Fruit fly (Drosophila melanogaster): Measurements from ENCODE around the gene mIF2.

Gene mIF2

DNA sequence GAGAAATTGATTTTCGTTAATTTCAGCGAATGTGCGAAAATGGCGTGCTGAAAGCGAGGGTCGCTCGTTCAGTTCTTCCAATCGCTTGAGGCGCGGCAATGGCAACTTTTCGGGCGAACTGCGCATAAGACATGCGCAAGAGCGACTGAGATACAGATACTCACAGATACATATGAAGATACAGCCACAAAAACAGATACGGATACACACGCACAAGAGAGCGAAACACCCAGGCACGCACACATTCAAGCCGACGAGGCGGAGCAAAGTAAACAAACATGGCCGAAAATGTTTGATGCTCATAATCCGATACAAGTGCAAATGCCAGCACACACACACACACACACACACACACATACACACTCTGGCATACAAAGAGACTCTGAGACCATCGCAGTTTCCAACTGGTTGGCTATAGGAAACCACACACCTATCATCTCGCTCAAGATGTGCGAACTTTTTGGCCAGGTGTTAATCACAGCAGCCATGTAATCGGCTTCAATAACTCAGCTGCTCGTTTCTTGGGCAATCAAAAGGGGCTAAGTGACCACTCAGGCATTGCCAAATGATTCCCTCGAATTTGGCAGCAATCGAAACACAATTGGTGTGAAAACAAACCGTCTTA lies 2.6 kb upstream of the mIF2 start (continued):
- TF ChIP-seq knrl (GFP tag; IDR thresholded peaks at IDR 0.05; ENCODE audit: partially characterized antibody), result 0 out of 3 replicates have a peak, but pooled peaks have one; percentile 29
- no peak for TF ChIP-seq zen2 (GFP tag; IDR thresholded peaks at IDR 0.05; ENCODE audit: partially characterized antibody)
- TF ChIP-seq wdn (GFP tag; IDR thresholded peaks at IDR 0.05), result no peak
- TF ChIP-seq pnt (GFP tag; optimal IDR thresholded peaks at IDR 0.05), result no peak
- no peak for TF ChIP-seq gem (tag; optimal IDR thresholded peaks at IDR 0.05)
- no peak for TF ChIP-seq Myb (GFP tag; optimal IDR thresholded peaks at IDR 0.05)
- TF ChIP-seq tin (GFP tag; optimal IDR thresholded peaks at IDR 0.05), result no peak
- peak; percentile 47; the same call in 1 of the 2 replicates for TF ChIP-seq seq (GFP tag; IDR thresholded peaks at IDR 0.05)
- TF ChIP-seq sug (tag; optimal IDR thresholded peaks at IDR 0.05), result peak; percentile 6
- TF ChIP-seq CG8281 (tag; optimal IDR thresholded peaks at IDR 0.05), result no peak
- no peak for TF ChIP-seq Xbp1 (GFP tag; optimal IDR thresholded peaks at IDR 0.05)
- TF ChIP-seq Oli (tag; optimal IDR thresholded peaks at IDR 0.05), result no peak
- TF ChIP-seq CrebB (tag; optimal IDR thresholded peaks at IDR 0.05), result peak; percentile 23
- peak; percentile 39 for TF ChIP-seq zen (tag; optimal IDR thresholded peaks at IDR 0.05)
- no peak for TF ChIP-seq CG11560 (tag; IDR thresholded peaks at IDR 0.05)
- peak; percentile 95 for TF ChIP-seq ewg (GFP tag; optimal IDR thresholded peaks at IDR 0.05)
- peak; percentile 43 to 61 for TF ChIP-seq Trl (optimal IDR thresholded peaks at IDR 0.05)
- no peak for TF ChIP-seq Trl (GFP tag; optimal IDR thresholded peaks at IDR 0.05)
- TF ChIP-seq inv (GFP tag; IDR thresholded peaks at IDR 0.05; ENCODE audit: partially characterized antibody), result no peak
- peak; percentile 44 for TF ChIP-seq caup (GFP tag; optimal IDR thresholded peaks at IDR 0.05; ENCODE audit: severe bottlenecking)
- TF ChIP-seq nerfin-1 (tag; optimal IDR thresholded peaks at IDR 0.05), result peak; percentile 52
- peak; percentile 21 for TF ChIP-seq gro (GFP tag; optimal IDR thresholded peaks at IDR 0.05)
- TF ChIP-seq E2f2 (GFP tag; IDR thresholded peaks at IDR 0.05), result no peak
- no peak for TF ChIP-seq hbn (GFP tag; IDR thresholded peaks at IDR 0.05; ENCODE audit: partially characterized antibody)
- peak; percentile 26; the same call in 1 of the 2 replicates for TF ChIP-seq CG13287 (GFP tag; IDR thresholded peaks at IDR 0.05; ENCODE audit: partially characterized antibody)
- TF ChIP-seq CG8478 (optimal IDR thresholded peaks at IDR 0.05), result peak; percentile 90
- peak; percentile 28 for TF ChIP-seq CG1832 (GFP tag; optimal IDR thresholded peaks at IDR 0.05)
- no peak for TF ChIP-seq CG9609 (GFP tag; optimal IDR thresholded peaks at IDR 0.05)
- TF ChIP-seq mam (GFP tag; optimal IDR thresholded peaks at IDR 0.05), result no peak
- TF ChIP-seq CG30403 (GFP tag; optimal IDR thresholded peaks at IDR 0.05), result no peak
- no peak for TF ChIP-seq CG17359 (tag; optimal IDR thresholded peaks at IDR 0.05)
- TF ChIP-seq CG15479 (GFP tag; optimal IDR thresholded peaks at IDR 0.05), result peak; percentile 88
- no peak for TF ChIP-seq luna (GFP tag; optimal IDR thresholded peaks at IDR 0.05)
- no peak for TF ChIP-seq NK7.1 (GFP tag; optimal IDR thresholded peaks at IDR 0.05)
- no peak for TF ChIP-seq CG33557 (GFP tag; optimal IDR thresholded peaks at IDR 0.05)
- TF ChIP-seq Nf-YB (GFP tag; optimal IDR thresholded peaks at IDR 0.05), result peak; percentile 95
- TF ChIP-seq Scr (GFP tag; IDR thresholded peaks at IDR 0.05; ENCODE audit: partially characterized antibody), result peak; percentile 28; the same call in 1 of the 2 replicates
- no peak for TF ChIP-seq bab2 (GFP tag; optimal IDR thresholded peaks at IDR 0.05)
- TF ChIP-seq CG13775 (GFP tag; optimal IDR thresholded peaks at IDR 0.05), result no peak
- TF ChIP-seq ftz-f1 (GFP tag; optimal IDR thresholded peaks at IDR 0.05), result no peak
- TF ChIP-seq row (GFP tag; IDR thresholded peaks at IDR 0.05), result peak; percentile 90
- TF ChIP-seq BEAF-32 (GFP tag; optimal IDR thresholded peaks at IDR 0.05), result no peak
- no peak for TF ChIP-seq bbx (GFP tag; IDR thresholded peaks at IDR 0.05; ENCODE audit: partially characterized antibody)
- no peak for TF ChIP-seq Dbx (GFP tag; IDR thresholded peaks at IDR 0.05)
- TF ChIP-seq CG6791 (GFP tag; IDR thresholded peaks at IDR 0.05; ENCODE audit: partially characterized antibody), result no peak
- peak; percentile 32 for TF ChIP-seq phol (tag; optimal IDR thresholded peaks at IDR 0.05)
- TF ChIP-seq CG12769 (tag; optimal IDR thresholded peaks at IDR 0.05), result peak; percentile 14
- no peak for TF ChIP-seq CG12391 (tag; optimal IDR thresholded peaks at IDR 0.05)
- TF ChIP-seq CG32767 (GFP tag; IDR thresholded peaks at IDR 0.05), result peak; percentile 76

All from whole organism, embryonic.